Fruit fly (Drosophila melanogaster): ENCODE measurements around the gene CG34165.
A peak's percentile ranks its signal among the peaks of the same experiment; 100 is the strongest.

DNA sequence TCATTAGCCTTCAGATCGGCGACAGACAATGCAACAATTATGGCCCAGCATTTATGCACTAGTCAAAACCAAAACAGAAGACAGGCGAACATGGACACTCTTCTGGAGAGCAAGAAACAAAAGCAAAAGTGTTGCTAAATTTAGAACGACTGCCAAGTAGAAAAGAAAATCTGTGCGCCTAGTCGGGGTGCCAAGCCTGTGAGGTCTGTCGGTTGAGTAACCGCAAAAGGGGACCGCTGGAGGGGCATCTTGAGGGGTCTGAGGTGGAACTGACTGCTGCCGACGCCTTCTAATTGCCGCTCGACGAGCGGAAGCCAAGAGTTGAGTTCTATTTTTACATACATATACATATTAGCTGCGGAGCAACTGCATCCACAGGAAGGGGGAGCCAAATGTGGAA lies 28.6 kb upstream of the CG34165 start:
- TF ChIP-seq Snoo (tag; optimal IDR thresholded peaks at IDR 0.05) = no peak
- no peak for TF ChIP-seq CG32121 (GFP tag; IDR thresholded peaks at IDR 0.05)
- TF ChIP-seq CG10348 (GFP tag; IDR thresholded peaks at IDR 0.05) = no peak
- no peak for TF ChIP-seq CG14655 (GFP tag; optimal IDR thresholded peaks at IDR 0.05)
- TF ChIP-seq CG13204 (GFP tag; optimal IDR thresholded peaks at IDR 0.05) = peak; percentile 31
- no peak for TF ChIP-seq CG12605 (GFP tag; IDR thresholded peaks at IDR 0.05)

Data from whole organism, pupa.